1 worm cellular context compared by ENCODE assay signal in the genomic region with DNA sequence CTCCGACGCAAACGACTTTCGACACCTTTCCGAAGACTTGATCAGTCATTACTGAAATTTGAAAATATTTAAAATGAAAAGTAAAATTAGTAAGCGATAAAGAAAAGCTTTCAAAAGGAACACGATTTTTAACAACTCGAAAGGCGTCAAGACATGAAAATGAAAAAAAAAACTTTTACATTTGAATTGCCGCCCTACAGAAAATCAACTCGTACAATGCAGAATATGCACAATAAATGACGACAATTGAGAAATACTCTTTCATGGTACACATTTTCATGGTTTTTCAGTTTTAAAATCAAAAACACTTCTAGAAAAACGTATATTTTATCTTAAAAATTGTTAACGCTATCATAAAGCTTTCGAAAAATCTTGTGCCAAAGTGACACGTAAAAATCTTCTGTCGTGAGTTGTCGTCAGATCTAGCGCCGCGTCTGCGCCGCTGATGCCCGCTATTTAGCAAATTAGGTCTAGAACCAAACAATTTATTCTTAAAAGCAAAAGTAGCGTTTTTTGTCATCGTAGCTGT.
TF ChIP-seq lines count a peak whose summit lies in the region.

Gene sqv-4 (minus strand): TSS at position 51 of the 529 bp plus-strand sequence.

TF ChIP-seq in whole organism, L1 larva, 84 proteins besides CTCF, POLR2A, EP300 and RAD21 (continued from another document):
- TF ChIP-seq alr-1 (tag; optimal IDR thresholded peaks at IDR 0.05; lab: Kevin White, UChicago; ENCODE audit: borderline replicate concordance) (no peak), pax-3 (tag; optimal IDR thresholded peaks at IDR 0.05; lab: Kevin White, UChicago) (no peak), nhr-11 (tag; optimal IDR thresholded peaks at IDR 0.05; lab: Kevin White, UChicago) (no peak), xbp-1 (tag; optimal IDR thresholded peaks at IDR 0.05; lab: Kevin White, UChicago) (peak; percentile 59), nhr-77 (tag; optimal IDR thresholded peaks at IDR 0.05; lab: Kevin White, UChicago) (no peak), C16A3.4 (tag; optimal IDR thresholded peaks at IDR 0.05; lab: Kevin White, UChicago) (no peak), ceh-90 (tag; optimal IDR thresholded peaks at IDR 0.05; lab: Kevin White, UChicago) (no peak), grh-1 (GFP tag; IDR thresholded peaks at IDR 0.05; lab: Robert Waterston, UW) (no peak), ces-1 (GFP tag; optimal IDR thresholded peaks at IDR 0.05; lab: Kevin White, UChicago) (no peak), ceh-63 (GFP tag; optimal IDR thresholded peaks at IDR 0.05; lab: Kevin White, UChicago) (no peak), blmp-1 (tag; optimal IDR thresholded peaks at IDR 0.05; lab: Kevin White, UChicago) (no peak), fkh-4 (tag; optimal IDR thresholded peaks at IDR 0.05; lab: Kevin White, UChicago; ENCODE audit: borderline replicate concordance) (no peak), unc-30 (tag; optimal IDR thresholded peaks at IDR 0.05; lab: Kevin White, UChicago) (no peak), elt-2 (tag; optimal IDR thresholded peaks at IDR 0.05; lab: Kevin White, UChicago) (no peak), unc-130 (tag; optimal IDR thresholded peaks at IDR 0.05; lab: Kevin White, UChicago) (no peak), swsn-7 (tag; optimal IDR thresholded peaks at IDR 0.05; lab: Kevin White, UChicago) (peak; percentile 47), pag-3 (tag; optimal IDR thresholded peaks at IDR 0.05; lab: Kevin White, UChicago; ENCODE audit: borderline replicate concordance, insufficient read depth) (no peak), ceh-82 (tag; optimal IDR thresholded peaks at IDR 0.05; lab: Kevin White, UChicago) (no peak), ceh-88 (GFP tag; IDR thresholded peaks at IDR 0.05; lab: Robert Waterston, UW) (no peak), sox-4 (tag; optimal IDR thresholded peaks at IDR 0.05; lab: Kevin White, UChicago) (no peak), mab-9 (GFP tag; IDR thresholded peaks at IDR 0.05; lab: Robert Waterston, UW) (no peak), mep-1 (tag; optimal IDR thresholded peaks at IDR 0.05; lab: Kevin White, UChicago) (peak; percentile 18), isw-1 (GFP tag; IDR thresholded peaks at IDR 0.05; lab: Robert Waterston, UW) (no peak; the same call in 1 of the 2 replicates), unc-62 (GFP tag; optimal IDR thresholded peaks at IDR 0.05; lab: Kevin White, UChicago) (no peak), nhr-47 (tag; optimal IDR thresholded peaks at IDR 0.05; lab: Kevin White, UChicago) (peak; percentile 55), dsc-1 (tag; optimal IDR thresholded peaks at IDR 0.05; lab: Kevin White, UChicago) (peak; percentile 44), unc-86 (tag; optimal IDR thresholded peaks at IDR 0.05; lab: Kevin White, UChicago) (peak; percentile 10), lin-39 (tag; optimal IDR thresholded peaks at IDR 0.05; lab: Kevin White, UChicago) (no peak), nhr-237 (tag; optimal IDR thresholded peaks at IDR 0.05; lab: Kevin White, UChicago) (no peak), dpl-1 (GFP tag; optimal IDR thresholded peaks at IDR 0.05; lab: Kevin White, UChicago) (peak; percentile 82 to 88 (median 84)), hlh-4 (tag; optimal IDR thresholded peaks at IDR 0.05; lab: Kevin White, UChicago) (no peak), skn-1 (tag; optimal IDR thresholded peaks at IDR 0.05; lab: Kevin White, UChicago) (no peak), elt-3 (tag; optimal IDR thresholded peaks at IDR 0.05; lab: Kevin White, UChicago) (no peak), nhr-71 (tag; optimal IDR thresholded peaks at IDR 0.05; lab: Kevin White, UChicago) (peak; percentile 70), zip-4 (GFP tag; optimal IDR thresholded peaks at IDR 0.05; lab: Kevin White, UChicago) (no peak), nhr-19 (GFP tag; conservative IDR thresholded peaks at IDR 0.05; lab: Robert Waterston, UW) (peak; percentile 16; the same call in 1 of the 2 replicates), zag-1 (tag; optimal IDR thresholded peaks at IDR 0.05; lab: Kevin White, UChicago) (no peak), sptf-1 (tag; optimal IDR thresholded peaks at IDR 0.05; lab: Kevin White, UChicago) (no peak), hlh-17 (GFP tag; optimal IDR thresholded peaks at IDR 0.05; lab: Kevin White, UChicago; ENCODE audit: borderline replicate concordance) (no peak), C34B4.2 (tag; optimal IDR thresholded peaks at IDR 0.05; lab: Kevin White, UChicago) (no peak), ztf-4 (tag; optimal IDR thresholded peaks at IDR 0.05; lab: Kevin White, UChicago) (no peak), lin-13 (GFP tag; optimal IDR thresholded peaks at IDR 0.05; lab: Kevin White, UChicago) (no peak), egl-13 (tag; optimal IDR thresholded peaks at IDR 0.05; lab: Kevin White, UChicago) (no peak), snpc-4 (tag; optimal IDR thresholded peaks at IDR 0.05; lab: Kevin White, UChicago) (no peak), nhr-28 (tag; optimal IDR thresholded peaks at IDR 0.05; lab: Kevin White, UChicago) (no peak), F16B12.6 (tag; optimal IDR thresholded peaks at IDR 0.05; lab: Kevin White, UChicago) (peak; percentile 72), egl-27 (tag; optimal IDR thresholded peaks at IDR 0.05; lab: Kevin White, UChicago) (no peak), aha-1 (tag; optimal IDR thresholded peaks at IDR 0.05; lab: Kevin White, UChicago) (no peak), vab-15 (tag; optimal IDR thresholded peaks at IDR 0.05; lab: Kevin White, UChicago) (no peak), mdl-1 (tag; optimal IDR thresholded peaks at IDR 0.05; lab: Kevin White, UChicago) (no peak), lin-14 (GFP tag; optimal IDR thresholded peaks at IDR 0.05; lab: Kevin White, UChicago) (no peak), snu-23 (GFP tag; optimal IDR thresholded peaks at IDR 0.05; lab: Kevin White, UChicago) (peak; percentile 67), lin-15B (tag; optimal IDR thresholded peaks at IDR 0.05; lab: Kevin White, UChicago) (no peak), aly-2 (tag; optimal IDR thresholded peaks at IDR 0.05; lab: Kevin White, UChicago) (no peak), fkh-8 (tag; optimal IDR thresholded peaks at IDR 0.05; lab: Kevin White, UChicago) (no peak), nhr-20 (tag; optimal IDR thresholded peaks at IDR 0.05; lab: Kevin White, UChicago) (peak; percentile 32), efl-3 (GFP tag; optimal IDR thresholded peaks at IDR 0.05; lab: Kevin White, UChicago) (no peak), unc-98 (GFP tag; IDR thresholded peaks at IDR 0.05; lab: Robert Waterston, UW) (no peak), tlp-1 (tag; optimal IDR thresholded peaks at IDR 0.05; lab: Kevin White, UChicago) (no peak), ama-1 (optimal IDR thresholded peaks at IDR 0.05; lab: Kevin White, UChicago) (no peak), fos-1 (tag; optimal IDR thresholded peaks at IDR 0.05; lab: Kevin White, UChicago) (no peak), jun-1 (tag; optimal IDR thresholded peaks at IDR 0.05; lab: Kevin White, UChicago) (no peak), lir-3 (tag; optimal IDR thresholded peaks at IDR 0.05; lab: Kevin White, UChicago; ENCODE audit: poor library complexity) (no peak), efl-1 (optimal IDR thresholded peaks at IDR 0.05; lab: Kevin White, UChicago) (peak; percentile 28 to 89), efl-1 (GFP tag; optimal IDR thresholded peaks at IDR 0.05 in 1 of 2; lab: Kevin White, UChicago) (peak; percentile 86 to 98), C04F5.9 (tag; optimal IDR thresholded peaks at IDR 0.05; lab: Kevin White, UChicago) (no peak), irx-1 (tag; optimal IDR thresholded peaks at IDR 0.05; lab: Kevin White, UChicago) (peak; percentile 0), fkh-10 (GFP tag; optimal IDR thresholded peaks at IDR 0.05; lab: Kevin White, UChicago) (no peak)
